Worm (Caenorhabditis elegans): ENCODE results near the gene R10E4.6.

The R10E4.6 gene

ce11 chrIII:4300989-4301498, 7.8 kb downstream of the R10E4.6 start, which contains the start of gene R10E4.11:
Gene R10E4.11, minus strand, starts transcription at chrIII:4301039.
- TF ChIP-seq C04F5.9 (tag; optimal IDR thresholded peaks at IDR 0.05) (no peak), efl-1 (optimal IDR thresholded peaks at IDR 0.05) (no peak), efl-1 (GFP tag; optimal IDR thresholded peaks at IDR 0.05 in 1 of 2) (peak in 1 of 2 experiments; percentile 9)

ce11 chrIII:4302293-4302692, 9.1 kb downstream of the R10E4.6 start, which contains the start of gene R10E4.9:
Gene R10E4.9, minus strand, starts transcription at chrIII:4302393.
- TF ChIP-seq ztf-4 (tag; optimal IDR thresholded peaks at IDR 0.05) (no peak), unc-62 (GFP tag; optimal IDR thresholded peaks at IDR 0.05) (no peak), irx-1 (tag; optimal IDR thresholded peaks at IDR 0.05) (no peak), blmp-1 (tag; optimal IDR thresholded peaks at IDR 0.05) (no peak), C04F5.9 (tag; optimal IDR thresholded peaks at IDR 0.05) (no peak), xbp-1 (tag; optimal IDR thresholded peaks at IDR 0.05) (no peak), fkh-10 (GFP tag; optimal IDR thresholded peaks at IDR 0.05) (no peak), mdl-1 (tag; optimal IDR thresholded peaks at IDR 0.05) (no peak)

ce11 chrIII:4302780-4303179, 9.6 kb downstream of the R10E4.6 start:
- TF ChIP-seq mef-2 (tag; optimal IDR thresholded peaks at IDR 0.05) (no peak), nhr-47 (tag; optimal IDR thresholded peaks at IDR 0.05) (no peak), lin-14 (GFP tag; optimal IDR thresholded peaks at IDR 0.05) (no peak), efl-1 (optimal IDR thresholded peaks at IDR 0.05) (no peak), efl-1 (GFP tag; optimal IDR thresholded peaks at IDR 0.05 in 1 of 2) (peak in 1 of 2 experiments; percentile 88), mep-1 (tag; optimal IDR thresholded peaks at IDR 0.05) (peak; percentile 52), nhr-20 (tag; optimal IDR thresholded peaks at IDR 0.05) (peak; percentile 4), nhr-85 (tag) (peak; percentile 73), ceh-88 (GFP tag; IDR thresholded peaks at IDR 0.05) (no peak)

- no peak for TF ChIP-seq mef-2 (tag; optimal IDR thresholded peaks at IDR 0.05)
- no peak for TF ChIP-seq pqm-1 (tag; optimal IDR thresholded peaks at IDR 0.05)
- no peak for TF ChIP-seq hlh-4 (tag; optimal IDR thresholded peaks at IDR 0.05)
- TF ChIP-seq fos-1 (tag; optimal IDR thresholded peaks at IDR 0.05) = no peak
- TF ChIP-seq sptf-1 (tag; optimal IDR thresholded peaks at IDR 0.05) = no peak
- TF ChIP-seq nhr-12 (tag; optimal IDR thresholded peaks at IDR 0.05) = no peak
- TF ChIP-seq unc-98 (GFP tag; IDR thresholded peaks at IDR 0.05) = no peak
- no peak for TF ChIP-seq lin-14 (GFP tag; optimal IDR thresholded peaks at IDR 0.05)
- TF ChIP-seq lin-39 (tag; optimal IDR thresholded peaks at IDR 0.05) = no peak
- no peak for TF ChIP-seq nhr-28 (tag; optimal IDR thresholded peaks at IDR 0.05)
- TF ChIP-seq alr-1 (tag; optimal IDR thresholded peaks at IDR 0.05; ENCODE audit: borderline replicate concordance) = no peak
- no peak for TF ChIP-seq mep-1 (tag; optimal IDR thresholded peaks at IDR 0.05)
- TF ChIP-seq lsy-2 (tag; optimal IDR thresholded peaks at IDR 0.05) = no peak
- TF ChIP-seq snpc-4 (tag; optimal IDR thresholded peaks at IDR 0.05) = no peak
Measured at ce11 chrIII:4309303-4309702, 16.1 kb downstream of the R10E4.6 start.

ce11 chrIII:4313061-4313962, 20.1 kb downstream of the R10E4.6 start, which contains the start of the genes evl-14 and dcn-1:
Gene evl-14, minus strand, starts transcription at chrIII:4313128.
Gene dcn-1, plus strand, starts transcription at chrIII:4313912.
- TF ChIP-seq F16B12.6 (tag; optimal IDR thresholded peaks at IDR 0.05) (peak; percentile 52), nhr-20 (tag; optimal IDR thresholded peaks at IDR 0.05) (peak; percentile 86), rnt-1 (tag; optimal IDR thresholded peaks at IDR 0.05) (no peak), nhr-85 (tag) (peak; percentile 36), nhr-90 (tag; optimal IDR thresholded peaks at IDR 0.05; ENCODE audit: poor library complexity) (peak; percentile 64), jun-1 (tag; optimal IDR thresholded peaks at IDR 0.05) (peak; percentile 50), nhr-11 (tag; optimal IDR thresholded peaks at IDR 0.05) (no peak), egl-13 (tag; optimal IDR thresholded peaks at IDR 0.05) (peak; percentile 29), lin-35 (GFP tag; optimal IDR thresholded peaks at IDR 0.05) (peak; percentile 73 to 87), lin-15B (tag; optimal IDR thresholded peaks at IDR 0.05) (peak; percentile 65), snpc-4 (tag; optimal IDR thresholded peaks at IDR 0.05) (peak; percentile 11), lir-3 (tag; optimal IDR thresholded peaks at IDR 0.05; ENCODE audit: poor library complexity) (peak; percentile 61), nhr-71 (tag; optimal IDR thresholded peaks at IDR 0.05) (peak; percentile 90), fkh-8 (tag; optimal IDR thresholded peaks at IDR 0.05) (peak; percentile 83), tbx-2 (tag; optimal IDR thresholded peaks at IDR 0.05) (peak; percentile 75), C04F5.9 (tag; optimal IDR thresholded peaks at IDR 0.05) (no peak), unc-86 (tag; optimal IDR thresholded peaks at IDR 0.05) (peak; percentile 65), efl-1 (optimal IDR thresholded peaks at IDR 0.05) (peak; percentile 80 to 81), efl-1 (GFP tag; optimal IDR thresholded peaks at IDR 0.05 in 1 of 2) (peak; percentile 75 to 97), hlh-4 (tag; optimal IDR thresholded peaks at IDR 0.05) (no peak), isw-1 (GFP tag; IDR thresholded peaks at IDR 0.05) (peak; percentile 48), nhr-28 (tag; optimal IDR thresholded peaks at IDR 0.05) (no peak), nhr-76 (tag; optimal IDR thresholded peaks at IDR 0.05) (no peak), fkh-10 (GFP tag; optimal IDR thresholded peaks at IDR 0.05) (no peak)
